Worm (Caenorhabditis elegans) whole organism, L4 larva: Measurements from ENCODE around the gene nspe-2.
A peak's percentile ranks its signal among the peaks of the same experiment; 100 is the strongest.

Source experiments
- F26F4.8 ChIP-seq: fragments of 200-800 bp; sonication (Bioruptor generic); conservative IDR thresholded peaks from 2 replicates; pipeline ENCODE4 v1.3.6; 2022; ENCODE audit warnings: missing genetic modification characterization, missing compliant biosample characterization
- F44E2.7 ChIP-seq: fragments of 200-800 bp; sonication (Bioruptor generic); IDR thresholded peaks from 2 replicates; pipeline ENCODE4 v2.1.2; 2022; ENCODE audit warnings: missing genetic modification characterization, missing compliant biosample characterization
- R02D3.7 ChIP-seq: fragments of 150-350 bp; sonication (generic microtip); optimal IDR thresholded peaks from 3 replicates; lab custom pipeline; 2014; ENCODE audit warnings: missing biosample characterization, missing genetic modification characterization
- Y105C5A.15 ChIP-seq: fragments of 200-800 bp; sonication (Bioruptor generic); IDR thresholded peaks from 2 replicates; pipeline ENCODE4 v1.3.6; 2022; ENCODE audit warnings: missing genetic modification characterization, missing compliant biosample characterization
- Y5F2A.4 ChIP-seq: fragments of 200-800 bp; sonication (Bioruptor generic); optimal IDR thresholded peaks from 2 replicates; lab custom pipeline; 2018; ENCODE audit warnings: mild to moderate bottlenecking, missing genetic modification characterization, missing compliant biosample characterization
- ZK546.5 ChIP-seq, 2 experiments: sonication (generic microtip); optimal IDR thresholded peaks; 2 replicates each; lab custom pipeline; 2017; ENCODE audit warnings: missing biosample characterization in 2 of 2, missing genetic modification characterization in 2 of 2
- aha-1 ChIP-seq: fragments of 150-350 bp; peaks from one replicate; lab custom pipeline; 2014; ENCODE audit warnings: missing biosample characterization, missing genetic modification characterization
- arid-1 ChIP-seq: fragments of 200-800 bp; sonication (Bioruptor generic); conservative IDR thresholded peaks from 2 replicates; pipeline ENCODE4 v1.3.6; 2022; ENCODE audit warnings: missing genetic modification reagents, missing genetic modification characterization, missing compliant biosample characterization
- ceh-62 ChIP-seq: sonication (generic microtip); optimal IDR thresholded peaks from 2 replicates; lab custom pipeline; 2017; ENCODE audit warnings: missing biosample characterization, missing genetic modification characterization
- ces-1 ChIP-seq: fragments of 150-350 bp; sonication (generic microtip); optimal IDR thresholded peaks from 4 replicates; lab custom pipeline; 2014; ENCODE audit warnings: missing biosample characterization, missing genetic modification reagents, missing genetic modification characterization
- cey-2 ChIP-seq: sonication (generic microtip); optimal IDR thresholded peaks from 3 replicates; lab custom pipeline; 2017; ENCODE audit warnings: missing genetic modification characterization, mild to moderate bottlenecking, missing compliant biosample characterization, antibody characterized with exemption, borderline replicate concordance; ENCODE audit not compliant: insufficient read depth
- daf-12 ChIP-seq: fragments of 150-350 bp; optimal IDR thresholded peaks from 2 replicates; lab custom pipeline; 2014; ENCODE audit warnings: missing biosample characterization, missing genetic modification reagents, missing genetic modification characterization
- duxl-1 ChIP-seq: sonication (generic microtip); optimal IDR thresholded peaks from 2 replicates; lab custom pipeline; 2016; ENCODE audit warnings: mild to moderate bottlenecking, missing genetic modification characterization, moderate library complexity, missing compliant biosample characterization; ENCODE audit not compliant: poor library complexity
- dve-1 ChIP-seq: sonication (generic microtip); optimal IDR thresholded peaks from 2 replicates; lab custom pipeline; 2017; ENCODE audit warnings: antibody characterized with exemption, mild to moderate bottlenecking, missing genetic modification characterization, missing compliant biosample characterization; ENCODE audit not compliant: insufficient read depth
- egl-43 ChIP-seq: fragments of 200-800 bp; sonication (Bioruptor generic); IDR thresholded peaks from 2 replicates; pipeline ENCODE4 v1.3.6; 2022; ENCODE audit warnings: missing genetic modification reagents, missing genetic modification characterization, missing compliant biosample characterization
- hlh-11 ChIP-seq: fragments of 200-800 bp; sonication (Bioruptor generic); optimal IDR thresholded peaks from 2 replicates; lab custom pipeline; 2018; ENCODE audit warnings: mild to moderate bottlenecking, missing genetic modification characterization, missing compliant biosample characterization
- hlh-30 ChIP-seq: sonication (generic microtip); optimal IDR thresholded peaks from 2 replicates; lab custom pipeline; 2017; ENCODE audit warnings: antibody characterized with exemption, mild to moderate bottlenecking, missing genetic modification characterization, missing compliant biosample characterization; ENCODE audit not compliant: insufficient read depth
- hmg-1.1 ChIP-seq: fragments of 200-800 bp; sonication (Bioruptor generic); IDR thresholded peaks from 2 replicates; pipeline ENCODE4 v1.3.6; 2022; ENCODE audit warnings: missing genetic modification reagents, missing genetic modification characterization, missing compliant biosample characterization
- jun-1 ChIP-seq: fragments of 150-350 bp; optimal IDR thresholded peaks from 2 replicates; lab custom pipeline; 2014; ENCODE audit warnings: missing biosample characterization, missing genetic modification reagents, missing genetic modification characterization
- lin-38 ChIP-seq: fragments of 200-800 bp; sonication (Bioruptor generic); IDR thresholded peaks from 2 replicates; pipeline ENCODE4 v1.3.6; 2022; ENCODE audit warnings: missing genetic modification reagents, missing genetic modification characterization, missing compliant biosample characterization
- lir-3 ChIP-seq: sonication (generic microtip); optimal IDR thresholded peaks from 2 replicates; lab custom pipeline; 2016; ENCODE audit warnings: mild to moderate bottlenecking, missing genetic modification characterization, missing compliant biosample characterization
- mdl-1 ChIP-seq, 2 experiments: fragments of 150-350 bp in 1 of 2; sonication (generic microtip) in 1 of 2; optimal IDR thresholded peaks; 2 replicates each; lab custom pipeline; 2014 to 2017; ENCODE audit warnings: missing biosample characterization in 2 of 2, missing genetic modification characterization in 2 of 2
- rbr-2 ChIP-seq: sonication (generic microtip); optimal IDR thresholded peaks from 2 replicates; lab custom pipeline; 2016; ENCODE audit warnings: missing genotype, missing genetic modification characterization, missing compliant biosample characterization
- saeg-2 ChIP-seq: fragments of 200-800 bp; sonication (Bioruptor generic); IDR thresholded peaks from 2 replicates; pipeline ENCODE4 v1.3.6; 2022; ENCODE audit warnings: missing genetic modification reagents, missing genetic modification characterization, missing compliant biosample characterization
- sdz-12 ChIP-seq: fragments of 200-800 bp; sonication (Bioruptor generic); optimal IDR thresholded peaks from 2 replicates; lab custom pipeline; 2018; ENCODE audit warnings: mild to moderate bottlenecking, missing genetic modification characterization, missing compliant biosample characterization
- unc-130 ChIP-seq: sonication (generic microtip); optimal IDR thresholded peaks from 2 replicates; lab custom pipeline; 2016; ENCODE audit warnings: missing genetic modification reagents, missing genetic modification characterization, missing compliant biosample characterization
- unc-39 ChIP-seq: sonication (generic microtip); optimal IDR thresholded peaks from 2 replicates; lab custom pipeline; 2017; ENCODE audit warnings: missing biosample characterization, missing genetic modification characterization
- unc-62 ChIP-seq, 3 experiments: fragments of 150-350 bp in 1 of 3; sonication (generic microtip); optimal IDR thresholded peaks in 2 of 3; peaks in 1 of 3; 1 replicate in 1 of 3; 2 replicates in 2 of 3; lab custom pipeline; 2014 to 2017; ENCODE audit warnings: missing biosample characterization in 3 of 3, missing genetic modification characterization in 3 of 3, missing genetic modification reagents in 3 of 3, missing genotype in 1 of 3
- zip-2 ChIP-seq: fragments of 150-350 bp; optimal IDR thresholded peaks from 2 replicates; lab custom pipeline; 2014; ENCODE audit warnings: missing biosample characterization, missing genetic modification characterization

The nspe-2 gene

ce11 chrII:12636602-12637001, 17.4 kb upstream of the nspe-2 start, which contains the start of gene nhr-234:
nhr-234 (plus strand) TSS chrII:12636678.
- TF ChIP-seq lir-3 (tag; lab: Kevin White, UChicago) (no peak), aha-1 (tag; lab: Kevin White, UChicago) (peak; percentile 23)

ce11 chrII:12634749-12635318, 15.6 kb upstream of the nspe-2 start, which contains the start of gene Y38E10A.17:
Y38E10A.17 (minus strand) TSS chrII:12634799.
- TF ChIP-seq ceh-62 (tag; lab: Kevin White, UChicago), result no peak
- TF ChIP-seq hlh-30, result no peak
- no peak for TF ChIP-seq jun-1 (tag; lab: Kevin White, UChicago)
- no peak for TF ChIP-seq cey-2 (tag; lab: Kevin White, UChicago)
- TF ChIP-seq zip-2 (tag; lab: Kevin White, UChicago), result no peak
- no peak for TF ChIP-seq rbr-2 (tag; lab: Kevin White, UChicago)
- no peak for TF ChIP-seq unc-130 (GFP tag; lab: Kevin White, UChicago)
- TF ChIP-seq unc-39, result no peak
- TF ChIP-seq egl-43 (GFP tag; lab: Robert Waterston, UW), result no peak
- TF ChIP-seq dve-1 (tag; lab: Kevin White, UChicago), result no peak
- no peak for TF ChIP-seq duxl-1
- no peak for TF ChIP-seq daf-12 (tag; lab: Kevin White, UChicago)
- TF ChIP-seq ZK546.5 (tag; optimal IDR thresholded peaks at IDR 0.05; lab: Kevin White, UChicago), result no peak
- no peak for TF ChIP-seq sdz-12 (GFP tag; lab: Kevin White, UChicago)
- no peak for TF ChIP-seq lin-38 (GFP tag; lab: Robert Waterston, UW)
- TF ChIP-seq F44E2.7 (GFP tag; lab: Robert Waterston, UW), result no peak
- TF ChIP-seq R02D3.7 (tag; lab: Kevin White, UChicago), result no peak

- TF ChIP-seq Y5F2A.4 (GFP tag; lab: Kevin White, UChicago) (no peak), hlh-11 (tag; lab: Kevin White, UChicago) (no peak), hlh-30 (no peak), Y105C5A.15 (GFP tag; lab: Robert Waterston, UW) (no peak), ces-1 (GFP tag; lab: Kevin White, UChicago) (no peak), arid-1 (no peak), unc-62 (GFP tag; optimal IDR thresholded peaks at IDR 0.05 in 1 of 2; lab: Kevin White, UChicago) (no peak), unc-62 (tag; optimal IDR thresholded peaks at IDR 0.05; lab: Kevin White, UChicago) (no peak), jun-1 (tag; lab: Kevin White, UChicago) (no peak)
Measured at ce11 chrII:12630888-12631287, 11.7 kb upstream of the nspe-2 start, which contains the start of gene Y38E10A.34. Y38E10A.34 (plus strand) TSS chrII:12631188.

ce11 chrII:12629387-12629786, 10.2 kb upstream of the nspe-2 start, which contains the start of gene Y38E10A.28:
Y38E10A.28 (plus strand) TSS chrII:12629687.
- TF ChIP-seq F26F4.8 (GFP tag; lab: Robert Waterston, UW) (no peak), saeg-2 (GFP tag; lab: Robert Waterston, UW) (no peak), unc-62 (GFP tag; optimal IDR thresholded peaks at IDR 0.05 in 1 of 2; lab: Kevin White, UChicago) (peak in 1 of 2 experiments; percentile 83), unc-62 (tag; optimal IDR thresholded peaks at IDR 0.05; lab: Kevin White, UChicago) (no peak)

ce11 chrII:12628566-12628965, 9.4 kb upstream of the nspe-2 start, which contains the start of gene nspe-5:
nspe-5 (plus strand) TSS chrII:12628866.
- TF ChIP-seq mdl-1 (tag; optimal IDR thresholded peaks at IDR 0.05; lab: Kevin White, UChicago) (no peak), dve-1 (tag; lab: Kevin White, UChicago) (no peak), unc-62 (GFP tag; optimal IDR thresholded peaks at IDR 0.05 in 1 of 2; lab: Kevin White, UChicago) (peak in 1 of 2 experiments; percentile 32), unc-62 (tag; optimal IDR thresholded peaks at IDR 0.05; lab: Kevin White, UChicago) (no peak), hmg-1.1 (GFP tag; lab: Robert Waterston, UW) (no peak)
